Worm (Caenorhabditis elegans) whole organism, young adult: Measurements from ENCODE around the gene H20E11.1.

Experiments used
- B0019.2 ChIP-seq: fragments of 200-800 bp; sonication (Bioruptor generic); conservative IDR thresholded peaks from 2 replicates; pipeline ENCODE4 v1.3.6; 2022; ENCODE audit warnings: missing genetic modification reagents, missing genetic modification characterization, missing compliant biosample characterization
- C17E4.6 ChIP-seq: fragments of 200-800 bp; sonication (Bioruptor generic); IDR thresholded peaks from 2 replicates; pipeline ENCODE4 v1.3.6; 2022; ENCODE audit warnings: missing genetic modification reagents, missing genetic modification characterization, missing compliant biosample characterization
- D2030.7 ChIP-seq: fragments of 200-800 bp; sonication (Bioruptor generic); IDR thresholded peaks from 2 replicates; pipeline ENCODE4 v1.3.6; 2022; ENCODE audit warnings: missing genetic modification reagents, missing genetic modification characterization, missing compliant biosample characterization
- F10E7.11 ChIP-seq: sonication (generic microtip); optimal IDR thresholded peaks from 2 replicates; lab custom pipeline; 2017; ENCODE audit warnings: mild to moderate bottlenecking, missing genetic modification characterization, moderate library complexity, missing compliant biosample characterization
- F23B12.7 ChIP-seq: sonication (generic microtip); optimal IDR thresholded peaks from 2 replicates; lab custom pipeline; 2017; ENCODE audit warnings: missing genetic modification characterization, mild to moderate bottlenecking, missing compliant biosample characterization, antibody characterized with exemption, moderate library complexity; ENCODE audit not compliant: insufficient read depth
- F37B4.10 ChIP-seq: fragments of 200-800 bp; sonication (Bioruptor generic); IDR thresholded peaks from 2 replicates; pipeline ENCODE4 v1.3.6; 2022; ENCODE audit warnings: missing genetic modification characterization, missing compliant biosample characterization
- F49E8.2 ChIP-seq: sonication (generic microtip); optimal IDR thresholded peaks from 3 replicates; lab custom pipeline; 2017; ENCODE audit warnings: missing genetic modification characterization, mild to moderate bottlenecking, missing compliant biosample characterization, antibody characterized with exemption, moderate library complexity; ENCODE audit not compliant: insufficient read depth
- F55B11.4 ChIP-seq: sonication (generic microtip); optimal IDR thresholded peaks from 2 replicates; lab custom pipeline; 2016; ENCODE audit warnings: missing compliant biosample characterization, missing genetic modification characterization, borderline replicate concordance; ENCODE audit not compliant: insufficient read depth
- F57A8.1 ChIP-seq: fragments of 200-800 bp; sonication (Bioruptor generic); optimal IDR thresholded peaks from 2 replicates; lab custom pipeline; 2018; ENCODE audit warnings: mild to moderate bottlenecking, missing genetic modification characterization, moderate library complexity, missing compliant biosample characterization
- T26A5.8 ChIP-seq: sonication (generic microtip); optimal IDR thresholded peaks from 2 replicates; lab custom pipeline; 2016; ENCODE audit warnings: missing genetic modification characterization, missing compliant biosample characterization
- Y56A3A.18 ChIP-seq: fragments of 200-800 bp; sonication (Bioruptor generic); IDR thresholded peaks from 2 replicates; pipeline ENCODE4 v1.3.6; 2022; ENCODE audit warnings: missing genetic modification reagents, missing genetic modification characterization, missing compliant biosample characterization
- Y79H2A.3 ChIP-seq: fragments of 200-800 bp; sonication (Bioruptor generic); conservative IDR thresholded peaks from 2 replicates; pipeline ENCODE4 v1.3.6; 2022; ENCODE audit warnings: missing genetic modification reagents, missing genetic modification characterization, missing compliant biosample characterization
- ZK185.1 ChIP-seq: sonication (generic microtip); optimal IDR thresholded peaks from 2 replicates; lab custom pipeline; 2016; ENCODE audit warnings: mild to moderate bottlenecking, missing genetic modification characterization, missing compliant biosample characterization; ENCODE audit not compliant: poor library complexity, severe bottlenecking
- akir-1 ChIP-seq: fragments of 200-800 bp; sonication (Bioruptor generic); optimal IDR thresholded peaks from 2 replicates; lab custom pipeline; 2018; ENCODE audit warnings: mild to moderate bottlenecking, missing genetic modification characterization, moderate library complexity, missing compliant biosample characterization
- ama-1 ChIP-seq, 3 experiments: fragments of 150-350 bp in 1 of 3; sonication (generic microtip) in 2 of 3; optimal IDR thresholded peaks; 2 replicates each; lab custom pipeline; 2014 to 2018; ENCODE audit warnings: missing biosample characterization in 2 of 3, missing genetic modification characterization in 2 of 3, missing genetic modification reagents in 2 of 3
- aptf-3 ChIP-seq: fragments of 200-800 bp; sonication (Bioruptor generic); IDR thresholded peaks from 2 replicates; pipeline ENCODE4 v1.3.6; 2022; ENCODE audit warnings: missing genetic modification characterization, missing compliant biosample characterization
- athp-1 ChIP-seq: sonication (generic microtip); optimal IDR thresholded peaks from 2 replicates; lab custom pipeline; 2017; ENCODE audit warnings: mild to moderate bottlenecking, missing genetic modification characterization, missing compliant biosample characterization
- attf-3 ChIP-seq: fragments of 200-800 bp; sonication (Bioruptor generic); conservative IDR thresholded peaks from 2 replicates; pipeline ENCODE4 v1.3.6; 2022; ENCODE audit warnings: missing genetic modification reagents, missing genetic modification characterization, missing compliant biosample characterization
- attf-5 ChIP-seq: fragments of 200-800 bp; sonication (Bioruptor generic); optimal IDR thresholded peaks from 2 replicates; lab custom pipeline; 2018; ENCODE audit warnings: mild to moderate bottlenecking, missing genetic modification characterization, missing compliant biosample characterization
- attf-6 ChIP-seq: fragments of 200-800 bp; sonication (Bioruptor generic); IDR thresholded peaks from 2 replicates; pipeline ENCODE4 v1.3.6; 2022; ENCODE audit warnings: missing genetic modification reagents, missing genetic modification characterization, missing compliant biosample characterization
- ceh-91 ChIP-seq: fragments of 200-800 bp; sonication (Bioruptor generic); IDR thresholded peaks from 2 replicates; pipeline ENCODE4 v1.3.6; 2022; ENCODE audit warnings: missing genetic modification reagents, missing genetic modification characterization, missing compliant biosample characterization
- chd-7 ChIP-seq: sonication (generic microtip); optimal IDR thresholded peaks from 2 replicates; lab custom pipeline; 2016; ENCODE audit warnings: mild to moderate bottlenecking, missing genetic modification characterization, moderate library complexity, missing compliant biosample characterization
- dpff-1 ChIP-seq: sonication (generic microtip); optimal IDR thresholded peaks from 2 replicates; lab custom pipeline; 2017; ENCODE audit warnings: mild to moderate bottlenecking, missing genetic modification characterization, missing compliant biosample characterization
- egl-44 ChIP-seq: fragments of 200-800 bp; sonication (Bioruptor generic); IDR thresholded peaks from 2 replicates; pipeline ENCODE4 v1.3.6; 2022; ENCODE audit warnings: missing genetic modification reagents, missing genetic modification characterization, missing compliant biosample characterization
- gei-17 ChIP-seq: fragments of 200-800 bp; sonication (Bioruptor generic); optimal IDR thresholded peaks from 2 replicates; lab custom pipeline; 2018; ENCODE audit warnings: mild to moderate bottlenecking, missing genetic modification characterization, missing compliant biosample characterization
- hlh-12 ChIP-seq: sonication (generic microtip); optimal IDR thresholded peaks from 2 replicates; lab custom pipeline; 2016; ENCODE audit warnings: missing genetic modification characterization, missing compliant biosample characterization
- hmg-1.2 ChIP-seq: fragments of 200-800 bp; sonication (Bioruptor generic); IDR thresholded peaks from 2 replicates; pipeline ENCODE4 v1.3.6; 2022; ENCODE audit warnings: missing genetic modification reagents, missing genetic modification characterization, missing compliant biosample characterization
- lag-1 ChIP-seq: fragments of 200-800 bp; sonication (Bioruptor generic); IDR thresholded peaks from 2 replicates; pipeline ENCODE4 v1.3.6; 2022; ENCODE audit warnings: missing genetic modification reagents, missing genetic modification characterization, missing compliant biosample characterization
- lin-26 ChIP-seq: fragments of 200-800 bp; sonication (Bioruptor generic); IDR thresholded peaks from 2 replicates; pipeline ENCODE4 v1.3.6; 2022; ENCODE audit warnings: missing genetic modification reagents, missing genetic modification characterization, missing compliant biosample characterization
- lir-1 ChIP-seq: fragments of 200-800 bp; sonication (Bioruptor generic); conservative IDR thresholded peaks from 2 replicates; pipeline ENCODE4 v1.3.6; 2022; ENCODE audit warnings: missing genetic modification reagents, missing genetic modification characterization, missing compliant biosample characterization
- lsl-1 ChIP-seq: fragments of 200-800 bp; sonication (Bioruptor generic); optimal IDR thresholded peaks from 2 replicates; lab custom pipeline; 2018; ENCODE audit warnings: mild to moderate bottlenecking, missing genetic modification characterization, moderate library complexity, missing compliant biosample characterization
- madf-3 ChIP-seq: fragments of 200-800 bp; sonication (Bioruptor generic); IDR thresholded peaks from 2 replicates; pipeline ENCODE4 v1.3.6; 2022; ENCODE audit warnings: missing genetic modification reagents, missing genetic modification characterization, missing compliant biosample characterization
- madf-6 ChIP-seq: fragments of 200-800 bp; sonication (Bioruptor generic); IDR thresholded peaks from 2 replicates; pipeline ENCODE4 v1.3.6; 2022; ENCODE audit warnings: missing genetic modification reagents, missing genetic modification characterization, missing compliant biosample characterization
- mcd-1 ChIP-seq: fragments of 200-800 bp; sonication (Bioruptor generic); IDR thresholded peaks from 2 replicates; pipeline ENCODE4 v1.3.6; 2022; ENCODE audit warnings: missing genetic modification reagents, missing genetic modification characterization, missing compliant biosample characterization
- mxl-1 ChIP-seq: sonication (generic microtip); optimal IDR thresholded peaks from 2 replicates; lab custom pipeline; 2016; ENCODE audit warnings: missing genetic modification characterization, missing compliant biosample characterization
- nfya-2 ChIP-seq: fragments of 200-800 bp; sonication (Bioruptor generic); IDR thresholded peaks from 2 replicates; pipeline ENCODE4 v1.3.6; 2022; ENCODE audit warnings: missing genetic modification reagents, missing genetic modification characterization, missing compliant biosample characterization
- nhr-120 ChIP-seq: fragments of 200-800 bp; sonication (Bioruptor generic); IDR thresholded peaks from 2 replicates; pipeline ENCODE4 v1.3.6; 2022; ENCODE audit warnings: missing genetic modification characterization, missing compliant biosample characterization
- nhr-27 ChIP-seq: fragments of 200-800 bp; sonication (Bioruptor generic); optimal IDR thresholded peaks from 2 replicates; lab custom pipeline; 2018; ENCODE audit warnings: mild to moderate bottlenecking, missing genetic modification characterization, moderate library complexity, missing compliant biosample characterization
- pbrm-1 ChIP-seq: fragments of 200-800 bp; sonication (Bioruptor generic); IDR thresholded peaks from 2 replicates; pipeline ENCODE4 v1.3.6; 2022; ENCODE audit warnings: missing genetic modification reagents, missing genetic modification characterization, missing compliant biosample characterization
- pha-4 ChIP-seq: fragments of 150-350 bp; sonication (generic microtip); optimal IDR thresholded peaks from 2 replicates; lab custom pipeline; 2014; ENCODE audit warnings: missing biosample characterization, missing genetic modification reagents, missing genetic modification characterization
- rcor-1 ChIP-seq: fragments of 200-800 bp; sonication (Bioruptor generic); IDR thresholded peaks from 2 replicates; pipeline ENCODE4 v1.3.6; 2022; ENCODE audit warnings: missing genetic modification reagents, missing genetic modification characterization, missing compliant biosample characterization
- rpc-1 ChIP-seq, 2 experiments: fragments of 150-350 bp in 1 of 2; sonication (generic microtip) in 1 of 2; optimal IDR thresholded peaks; 2 replicates each; lab custom pipeline; 2014 to 2018; ENCODE audit warnings: missing biosample characterization in 1 of 2, missing genetic modification characterization in 1 of 2, missing genetic modification reagents in 1 of 2, missing genotype in 1 of 2
- snpc-1.3 ChIP-seq: sonication (generic microtip); optimal IDR thresholded peaks from 2 replicates; lab custom pipeline; 2017; ENCODE audit warnings: missing genetic modification characterization, mild to moderate bottlenecking, missing compliant biosample characterization, antibody characterized with exemption, moderate library complexity, missing genotype, missing genetic modification reagents; ENCODE audit not compliant: insufficient read depth
- somi-1 ChIP-seq: fragments of 200-800 bp; sonication (Bioruptor generic); optimal IDR thresholded peaks from 2 replicates; lab custom pipeline; 2018; ENCODE audit warnings: mild to moderate bottlenecking, missing genetic modification characterization, missing compliant biosample characterization
- tbp1 ChIP-seq: fragments of 200-800 bp; sonication (Bioruptor generic); optimal IDR thresholded peaks from 2 replicates; lab custom pipeline; 2018; ENCODE audit warnings: mild to moderate bottlenecking, missing genetic modification characterization, missing compliant biosample characterization
- tbx-9 ChIP-seq: sonication (generic microtip); optimal IDR thresholded peaks from 2 replicates; lab custom pipeline; 2016; ENCODE audit warnings: borderline replicate concordance, missing genetic modification characterization, inconsistent platforms, missing compliant biosample characterization
- tlf-1 ChIP-seq: fragments of 200-800 bp; sonication (Bioruptor generic); optimal IDR thresholded peaks from 2 replicates; lab custom pipeline; 2018; ENCODE audit warnings: mild to moderate bottlenecking, missing genetic modification characterization, missing compliant biosample characterization
- ztf-26 ChIP-seq: sonication (generic microtip); optimal IDR thresholded peaks from 2 replicates; lab custom pipeline; 2017; ENCODE audit warnings: missing genetic modification characterization, missing compliant biosample characterization

Gene H20E11.1

ce11 chrIV:6842470-6843008, 12.6 kb downstream of the H20E11.1 start, which contains the start of gene lip-1:
Gene lip-1 (plus strand): TSS chrIV:6842958.
- TF ChIP-seq F10E7.11 (tag; lab: Kevin White, UChicago) (no peak), rcor-1 (no peak), tbp1 (GFP tag; lab: Kevin White, UChicago) (peak; percentile 38), nhr-27 (no peak), F49E8.2 (tag; lab: Kevin White, UChicago) (peak; percentile 23), lag-1 (GFP tag; lab: Robert Waterston, UW) (no peak), madf-6 (GFP tag; lab: Robert Waterston, UW) (peak; percentile 95), F55B11.4 (tag; lab: Kevin White, UChicago) (no peak), hlh-12 (no peak), aptf-3 (no peak), nfya-2 (GFP tag; lab: Robert Waterston, UW) (no peak), hmg-1.2 (GFP tag; lab: Robert Waterston, UW) (peak; percentile 26; the same call in 1 of the 2 replicates), ama-1 (optimal IDR thresholded peaks at IDR 0.05; lab: Kevin White, UChicago) (no peak), ama-1 (GFP tag; optimal IDR thresholded peaks at IDR 0.05; lab: Kevin White, UChicago) (no peak), attf-3 (GFP tag; lab: Robert Waterston, UW) (no peak), gei-17 (GFP tag; lab: Kevin White, UChicago) (no peak), lir-1 (GFP tag; lab: Robert Waterston, UW) (no peak), pha-4 (tag; lab: Kevin White, UChicago) (no peak), F23B12.7 (tag; lab: Kevin White, UChicago) (no peak), tlf-1 (no peak), lin-26 (GFP tag; lab: Robert Waterston, UW) (no peak), F57A8.1 (GFP tag; lab: Kevin White, UChicago) (no peak), akir-1 (GFP tag; lab: Kevin White, UChicago) (no peak), somi-1 (GFP tag; lab: Kevin White, UChicago) (no peak), mxl-1 (no peak), nhr-120 (GFP tag; lab: Robert Waterston, UW) (no peak), dpff-1 (tag; lab: Kevin White, UChicago) (no peak), Y79H2A.3 (GFP tag; lab: Robert Waterston, UW) (no peak), snpc-1.3 (tag; lab: Kevin White, UChicago) (no peak), chd-7 (tag; lab: Kevin White, UChicago) (no peak), ztf-26 (tag; lab: Kevin White, UChicago) (no peak), lsl-1 (peak; percentile 90), mcd-1 (GFP tag; lab: Robert Waterston, UW) (no peak), B0019.2 (GFP tag; lab: Robert Waterston, UW) (peak; percentile 28; the same call in 1 of the 2 replicates), madf-3 (GFP tag; lab: Robert Waterston, UW) (no peak), T26A5.8 (tag; lab: Kevin White, UChicago) (no peak), athp-1 (tag; lab: Kevin White, UChicago) (no peak), ceh-91 (GFP tag; lab: Robert Waterston, UW) (peak; percentile 72), egl-44 (GFP tag; lab: Robert Waterston, UW) (no peak), rpc-1 (optimal IDR thresholded peaks at IDR 0.05; lab: Kevin White, UChicago) (no peak), rpc-1 (tag; optimal IDR thresholded peaks at IDR 0.05; lab: Kevin White, UChicago) (no peak), Y56A3A.18 (GFP tag; lab: Robert Waterston, UW) (no peak), attf-6 (GFP tag; lab: Robert Waterston, UW) (no peak), C17E4.6 (GFP tag; lab: Robert Waterston, UW) (no peak), attf-5 (no peak), tbx-9 (tag; lab: Kevin White, UChicago) (no peak), F37B4.10 (GFP tag; lab: Robert Waterston, UW) (no peak), D2030.7 (GFP tag; lab: Robert Waterston, UW) (peak; percentile 74), pbrm-1 (GFP tag; lab: Robert Waterston, UW) (no peak), ZK185.1 (tag; lab: Kevin White, UChicago) (no peak)
